Fruit fly (Drosophila melanogaster) whole organism, embryonic: Measurements from ENCODE around the gene lectin-37Db.
A peak's percentile ranks its signal among the peaks of the same experiment; 100 is the strongest.

Source experiments
- CG1024 ChIP-seq: fragments of 200-800 bp; sonication (Bioruptor generic); IDR thresholded peaks from 2 replicates; pipeline ENCODE4 v1.3.6; 2022; ENCODE audit warnings: missing biosample characterization, missing genetic modification characterization
- CG10543 ChIP-seq: fragments of 200-800 bp; sonication (Bioruptor generic); optimal IDR thresholded peaks from 3 replicates; lab custom pipeline; 2017; ENCODE audit warnings: missing biosample characterization, mild to moderate bottlenecking, missing genetic modification characterization, moderate library complexity
- CG11696 ChIP-seq: fragments of 200-800 bp; sonication (Bioruptor generic); IDR thresholded peaks from 2 replicates; pipeline ENCODE4 v1.3.6; 2022; ENCODE audit warnings: missing biosample characterization, missing genetic modification characterization
- CG12071 ChIP-seq: fragments of 200-800 bp; sonication (Bioruptor generic); optimal IDR thresholded peaks from 3 replicates; lab custom pipeline; 2018; ENCODE audit warnings: missing biosample characterization, mild to moderate bottlenecking, missing genetic modification characterization
- CG12104 ChIP-seq: fragments of 200-800 bp; sonication (Bioruptor generic); optimal IDR thresholded peaks from 3 replicates; lab custom pipeline; 2016; ENCODE audit warnings: missing biosample characterization, missing genetic modification characterization
- CG12155 ChIP-seq: fragments of 200-800 bp; sonication (Bioruptor generic); optimal IDR thresholded peaks from 3 replicates; lab custom pipeline; 2016; ENCODE audit warnings: missing biosample characterization, missing genetic modification characterization
- CG12391 ChIP-seq: fragments of 200-800 bp; sonication (Bioruptor generic); optimal IDR thresholded peaks from 3 replicates; lab custom pipeline; 2018; ENCODE audit warnings: missing biosample characterization, mild to moderate bottlenecking, missing genetic modification characterization, moderate library complexity
- CG12769 ChIP-seq: fragments of 200-800 bp; sonication (Bioruptor generic); optimal IDR thresholded peaks from 2 replicates; lab custom pipeline; 2019; ENCODE audit warnings: missing biosample characterization, mild to moderate bottlenecking, missing genetic modification characterization, moderate library complexity
- CG2129 ChIP-seq: fragments of 200-800 bp; sonication (Bioruptor generic); IDR thresholded peaks from 2 replicates; pipeline ENCODE4 v1.3.6; 2022; ENCODE audit warnings: missing biosample characterization, missing genetic modification characterization; ENCODE audit not compliant: partially characterized antibody
- CG4617 ChIP-seq: fragments of 200-800 bp; sonication (Bioruptor generic); optimal IDR thresholded peaks from 3 replicates; lab custom pipeline; 2016; ENCODE audit warnings: missing biosample characterization, missing genetic modification characterization, borderline replicate concordance
- CG5245 ChIP-seq: fragments of 200-800 bp; sonication (Bioruptor generic); optimal IDR thresholded peaks from 3 replicates; lab custom pipeline; 2016; ENCODE audit warnings: missing biosample characterization, missing genetic modification characterization
- CG6791 ChIP-seq: fragments of 200-800 bp; sonication (Bioruptor generic); IDR thresholded peaks from 3 replicates; pipeline ENCODE4 v1.3.6; 2022; ENCODE audit warnings: missing biosample characterization, missing genetic modification characterization; ENCODE audit not compliant: partially characterized antibody
- CG8089 ChIP-seq: fragments of 200-800 bp; sonication (Bioruptor generic); optimal IDR thresholded peaks from 3 replicates; lab custom pipeline; 2016; ENCODE audit warnings: missing biosample characterization, missing genetic modification characterization
- CG8944 ChIP-seq: fragments of 200-800 bp; sonication (Bioruptor generic); optimal IDR thresholded peaks from 3 replicates; lab custom pipeline; 2016; ENCODE audit warnings: missing biosample characterization, missing genetic modification characterization
- CG9932 ChIP-seq: fragments of 200-800 bp; sonication (Bioruptor generic); IDR thresholded peaks from 2 replicates; pipeline ENCODE4 v1.3.6; 2022; ENCODE audit warnings: missing biosample characterization, missing genetic modification characterization
- CoRest ChIP-seq: fragments of 200-800 bp; sonication (Bioruptor generic); optimal IDR thresholded peaks from 3 replicates; lab custom pipeline; 2018; ENCODE audit warnings: missing biosample characterization, mild to moderate bottlenecking, missing genetic modification characterization, moderate library complexity
- Gsc ChIP-seq: fragments of 200-800 bp; sonication (Bioruptor generic); IDR thresholded peaks from 2 replicates; pipeline ENCODE4 v1.3.6; 2022; ENCODE audit warnings: missing biosample characterization, missing genetic modification characterization
- Hand ChIP-seq: fragments of 200-800 bp; sonication (Bioruptor generic); optimal IDR thresholded peaks from 2 replicates; lab custom pipeline; 2017; ENCODE audit warnings: mild to moderate bottlenecking, missing biosample characterization, missing genetic modification reagents, missing genetic modification characterization
- HmgZ ChIP-seq: fragments of 200-800 bp; sonication (Bioruptor generic); optimal IDR thresholded peaks from 2 replicates; lab custom pipeline; 2018; ENCODE audit warnings: missing biosample characterization, mild to moderate bottlenecking, missing genetic modification characterization
- MTF-1 ChIP-seq: fragments of 200-800 bp; sonication (Bioruptor generic); optimal IDR thresholded peaks from 2 replicates; lab custom pipeline; 2018; ENCODE audit warnings: missing biosample characterization, mild to moderate bottlenecking, missing genetic modification characterization, borderline replicate concordance
- Med ChIP-seq: fragments of 200-800 bp; sonication (Bioruptor generic); peaks from one replicate; lab custom pipeline; 2016; ENCODE audit warnings: missing biosample characterization, missing genetic modification characterization, mild to moderate bottlenecking, inconsistent platforms, moderate library complexity
- NfI ChIP-seq: fragments of 200-800 bp; sonication (Bioruptor generic); optimal IDR thresholded peaks from 3 replicates; lab custom pipeline; 2018; ENCODE audit warnings: missing biosample characterization, mild to moderate bottlenecking, missing genetic modification characterization, moderate library complexity
- Rfx ChIP-seq: fragments of 200-800 bp; sonication (Bioruptor generic); IDR thresholded peaks from 2 replicates; pipeline ENCODE4 v1.3.6; 2022; ENCODE audit warnings: missing biosample characterization, missing genetic modification characterization
- Vsx1 ChIP-seq: fragments of 200-800 bp; sonication (Bioruptor generic); optimal IDR thresholded peaks from 2 replicates; lab custom pipeline; 2017; ENCODE audit warnings: missing biosample characterization, mild to moderate bottlenecking, missing genetic modification characterization, missing genetic modification reagents
- Xbp1 ChIP-seq: fragments of 200-800 bp; sonication (Bioruptor generic); optimal IDR thresholded peaks from 3 replicates; lab custom pipeline; 2016; ENCODE audit warnings: missing biosample characterization, mild to moderate bottlenecking, missing genetic modification characterization
- btn ChIP-seq: fragments of 200-800 bp; sonication (Bioruptor generic); optimal IDR thresholded peaks from 2 replicates; lab custom pipeline; 2016; ENCODE audit warnings: missing biosample characterization, missing genetic modification characterization
- cas ChIP-seq: fragments of 200-800 bp; sonication (Bioruptor generic); IDR thresholded peaks from 2 replicates; pipeline ENCODE4 v1.3.6; 2022; ENCODE audit warnings: missing biosample characterization, missing genetic modification characterization
- ci ChIP-seq: fragments of 200-800 bp; sonication (Bioruptor generic); IDR thresholded peaks from 3 replicates; pipeline ENCODE4 v1.3.6; 2022; ENCODE audit warnings: missing biosample characterization, missing genetic modification characterization
- cwo ChIP-seq: fragments of 200-800 bp; sonication (Bioruptor generic); optimal IDR thresholded peaks from 3 replicates; lab custom pipeline; 2017; ENCODE audit warnings: missing biosample characterization, missing genetic modification characterization, mild to moderate bottlenecking, moderate library complexity, missing genetic modification reagents
- ems ChIP-seq: fragments of 200-800 bp; sonication (Bioruptor generic); optimal IDR thresholded peaks from 3 replicates; lab custom pipeline; 2016; ENCODE audit warnings: missing biosample characterization, missing genetic modification characterization
- ewg ChIP-seq: fragments of 200-800 bp; sonication (Bioruptor generic); optimal IDR thresholded peaks from 3 replicates; lab custom pipeline; 2017; ENCODE audit warnings: mild to moderate bottlenecking, missing biosample characterization, missing genetic modification reagents, missing genetic modification characterization
- pan ChIP-seq, 4 experiments: fragments of >200 bp in 3 of 4; fragments of 200-800 bp in 1 of 4; sonication (Bioruptor generic) in 1 of 4; optimal IDR thresholded peaks in 3 of 4; IDR thresholded peaks in 1 of 4; 2 replicates each; pipeline versions ENCODE4 v1.3.6 to Lab custom; 2017 to 2022; ENCODE audit warnings: missing biosample characterization in 2 of 4, missing genetic modification characterization in 2 of 4, mixed read lengths in 1 of 4
- psq ChIP-seq: fragments of 200-800 bp; sonication (Bioruptor generic); optimal IDR thresholded peaks from 2 replicates; lab custom pipeline; 2017; ENCODE audit warnings: missing biosample characterization, missing genetic modification characterization
- ranshi ChIP-seq: fragments of 200-800 bp; sonication (Bioruptor generic); IDR thresholded peaks from 2 replicates; pipeline ENCODE4 v1.3.6; 2022; ENCODE audit warnings: missing biosample characterization, missing genetic modification characterization
- repo ChIP-seq: fragments of 200-800 bp; sonication (Bioruptor generic); optimal IDR thresholded peaks from 2 replicates; lab custom pipeline; 2016; ENCODE audit warnings: missing biosample characterization, missing genetic modification characterization
- row ChIP-seq: fragments of 200-800 bp; sonication (Bioruptor generic); IDR thresholded peaks from 3 replicates; pipeline ENCODE4 v1.3.6; 2022; ENCODE audit warnings: missing biosample characterization, missing genetic modification characterization
- slbo ChIP-seq: fragments of 200-800 bp; sonication (Bioruptor generic); IDR thresholded peaks from 2 replicates; pipeline ENCODE4 v1.3.6; 2022; ENCODE audit warnings: missing biosample characterization, missing genetic modification characterization
- stc ChIP-seq: fragments of 200-800 bp; sonication (Bioruptor generic); IDR thresholded peaks from 2 replicates; pipeline ENCODE4 v1.3.6; 2022; ENCODE audit warnings: missing biosample characterization, missing genetic modification characterization
- twi ChIP-seq: fragments of 200-800 bp; optimal IDR thresholded peaks from 2 replicates; lab custom pipeline; 2019; ENCODE audit warnings: missing biosample characterization, mild to moderate bottlenecking, missing genetic modification characterization, moderate library complexity
- vnd ChIP-seq: fragments of 200-800 bp; sonication (Bioruptor generic); IDR thresholded peaks from 3 replicates; pipeline ENCODE4 v1.3.6; 2022; ENCODE audit warnings: missing biosample characterization, missing genetic modification characterization; ENCODE audit not compliant: partially characterized antibody

lectin-37Db gene

dm6 chr2L:19398317-19399234, 20.3 kb upstream of the lectin-37Db start, which contains the start of gene CG17544 (continued):
- no peak for TF ChIP-seq repo
- no peak for TF ChIP-seq btn (GFP tag; lab: Kevin White, UChicago)
- peak; percentile 36 for TF ChIP-seq CG4617 (GFP tag; lab: Kevin White, UChicago)
- peak; percentile 82 for TF ChIP-seq Med
- TF ChIP-seq CoRest, result peak; percentile 90
- peak; percentile 53 for TF ChIP-seq Vsx1
- TF ChIP-seq CG12769, result peak; percentile 83
- TF ChIP-seq CG8089 (GFP tag; lab: Kevin White, UChicago), result peak; percentile 100
- no peak for TF ChIP-seq CG1024 (GFP tag; lab: Robert Waterston, UW)
- TF ChIP-seq vnd, result no peak
- TF ChIP-seq CG5245 (GFP tag; lab: Kevin White, UChicago), result no peak
- TF ChIP-seq CG9932, result peak; percentile 78
- peak; percentile 41 for TF ChIP-seq HmgZ
- TF ChIP-seq CG12391, result peak; percentile 80
- TF ChIP-seq Gsc (GFP tag; lab: Robert Waterston, UW), result no peak
- TF ChIP-seq psq (GFP tag; lab: Kevin White, UChicago), result no peak
- TF ChIP-seq CG2129 (GFP tag; lab: Robert Waterston, UW), result no peak
- TF ChIP-seq Xbp1 (GFP tag; lab: Kevin White, UChicago), result peak; percentile 67

- TF ChIP-seq CG12769 (peak; percentile 59), Hand (GFP tag; lab: Kevin White, UChicago) (no peak), NfI (GFP tag; lab: Kevin White, UChicago) (peak; percentile 22), CG12104 (GFP tag; lab: Kevin White, UChicago) (no peak), MTF-1 (GFP tag; lab: Kevin White, UChicago) (peak; percentile 39), slbo (GFP tag; lab: Robert Waterston, UW) (no peak), cas (no peak), CG12071 (GFP tag; lab: Kevin White, UChicago) (no peak), CG6791 (GFP tag; lab: Robert Waterston, UW) (0 out of 3 replicates have a peak, but pooled peaks have one; percentile 22), stc (GFP tag; lab: Robert Waterston, UW) (no peak), Rfx (GFP tag; lab: Robert Waterston, UW) (no peak), CG12155 (GFP tag; lab: Kevin White, UChicago) (no peak), pan (optimal IDR thresholded peaks at IDR 0.05; lab: Kevin White, UChicago) (no peak), pan (GFP tag; optimal IDR thresholded peaks at IDR 0.05 in 1 of 2, IDR thresholded peaks at IDR 0.05 in 1 of 2) (no peak), ems (GFP tag; lab: Kevin White, UChicago) (no peak), cwo (GFP tag; lab: Kevin White, UChicago) (peak; percentile 68), CG8944 (GFP tag; lab: Kevin White, UChicago) (no peak), twi (no peak), CG10543 (GFP tag; lab: Kevin White, UChicago) (peak; percentile 24), CG11696 (no peak), ci (GFP tag; lab: Robert Waterston, UW) (no peak), ewg (GFP tag; lab: Kevin White, UChicago) (no peak), row (GFP tag; lab: Robert Waterston, UW) (no peak), ranshi (GFP tag; lab: Robert Waterston, UW) (no peak)
These were observed 17.0 kb upstream of the lectin-37Db start for dm6 chr2L:19401914-19402313.
